Worm (Caenorhabditis elegans) whole organism, L1 larva: ENCODE results near the gene pho-5.

Experiments used
- fkh-8 ChIP-seq: sonication (generic microtip); optimal IDR thresholded peaks from 2 replicates; lab custom pipeline; 2016; ENCODE audit warnings: mild to moderate bottlenecking, missing genetic modification characterization, missing compliant biosample characterization
- nhr-12 ChIP-seq: sonication (generic microtip); optimal IDR thresholded peaks from 2 replicates; lab custom pipeline; 2017; ENCODE audit warnings: missing biosample characterization, missing genetic modification characterization
- nhr-76 ChIP-seq: sonication (generic microtip); optimal IDR thresholded peaks from 2 replicates; lab custom pipeline; 2017; ENCODE audit warnings: missing biosample characterization, missing genetic modification characterization
- snpc-4 ChIP-seq: fragments of 150-350 bp; optimal IDR thresholded peaks from 2 replicates; lab custom pipeline; 2014; ENCODE audit warnings: missing biosample characterization, missing genetic modification characterization
- zag-1 ChIP-seq: fragments of 150-350 bp; optimal IDR thresholded peaks from 2 replicates; lab custom pipeline; 2014; ENCODE audit warnings: missing biosample characterization, missing genetic modification characterization

DNA sequence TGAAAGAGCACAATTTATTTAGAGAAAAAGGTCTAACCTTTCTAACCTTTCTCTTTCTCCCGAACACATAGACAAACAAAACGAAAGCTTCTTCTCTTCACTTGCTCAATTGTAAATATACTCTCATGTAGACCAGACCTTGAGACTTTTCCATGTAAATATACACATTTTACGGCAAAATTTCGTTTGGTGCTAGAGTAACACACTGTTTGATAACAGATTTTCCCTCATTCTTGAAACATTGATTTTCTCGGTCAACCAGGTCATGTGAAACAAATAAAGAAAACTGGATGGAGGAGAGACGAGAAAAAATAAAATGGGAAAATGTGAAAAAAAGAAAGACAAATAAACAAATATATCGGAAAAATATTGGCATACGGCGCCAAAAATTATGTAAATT, 36.3 kb upstream of the pho-5 start:
- TF ChIP-seq zag-1 (no peak), fkh-8 (tag; lab: Kevin White, UChicago) (no peak), nhr-12 (tag; lab: Kevin White, UChicago) (no peak), nhr-76 (tag; lab: Kevin White, UChicago) (no peak), snpc-4 (tag; lab: Kevin White, UChicago) (no peak)
